Worm (Caenorhabditis elegans): Measurements from ENCODE around the gene mogs-1.

The mogs-1 gene

DNA sequence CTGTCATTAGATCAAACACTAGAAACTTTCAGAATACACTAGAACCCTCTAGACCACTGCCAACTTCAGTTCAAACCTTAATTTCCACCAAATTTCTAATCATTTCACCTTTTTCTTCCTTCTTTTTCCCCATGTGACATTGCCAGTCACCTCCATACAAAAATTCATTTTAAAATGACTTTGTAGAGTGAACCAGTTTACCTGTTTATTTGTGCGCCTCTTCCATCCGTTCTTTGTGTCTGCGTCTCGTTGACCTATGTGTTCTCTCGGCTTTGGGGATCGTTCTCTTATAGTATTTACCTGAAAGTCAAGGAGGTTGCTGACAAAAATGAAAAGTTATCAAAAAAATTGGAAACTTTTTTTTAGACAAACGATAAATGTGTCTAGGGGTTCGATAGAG is 41.1 kb downstream of the mogs-1 start:
- TF ChIP-seq ceh-16 (tag; optimal IDR thresholded peaks at IDR 0.05) (no peak), nhr-25 (tag; optimal IDR thresholded peaks at IDR 0.05) (peak; percentile 24)

DNA sequence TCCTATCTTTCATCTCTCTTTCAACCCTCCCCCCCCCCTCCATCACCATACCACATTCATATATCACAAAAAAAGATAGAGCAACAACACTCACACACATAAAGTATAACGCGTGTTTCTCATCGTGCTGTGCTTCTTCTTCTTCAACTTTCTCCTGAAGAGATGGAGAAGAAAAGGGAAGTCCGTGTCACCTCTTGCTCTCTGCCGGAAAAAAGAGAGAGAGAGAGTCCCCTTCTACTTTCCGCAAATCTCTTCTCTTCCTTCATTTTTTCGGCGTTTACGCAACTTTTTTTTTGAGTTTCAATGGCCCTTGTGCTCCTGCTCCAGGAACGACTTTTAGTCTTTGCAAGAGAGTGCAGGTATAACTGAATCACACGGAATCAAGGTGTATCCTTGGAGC is 42.0 kb downstream of the mogs-1 start:
- TF ChIP-seq crh-2 (tag; optimal IDR thresholded peaks at IDR 0.05) (no peak), lin-11 (tag; optimal IDR thresholded peaks at IDR 0.05) (no peak), nhr-25 (tag; optimal IDR thresholded peaks at IDR 0.05) (no peak), lin-13 (GFP tag; optimal IDR thresholded peaks at IDR 0.05) (no peak), skn-1 (tag; optimal IDR thresholded peaks at IDR 0.05) (no peak), nhr-129 (tag; optimal IDR thresholded peaks at IDR 0.05) (peak; percentile 66), sma-9 (GFP tag; optimal IDR thresholded peaks at IDR 0.05) (peak; percentile 16), sma-9 (tag; optimal IDR thresholded peaks at IDR 0.05) (no peak), elt-3 (tag; optimal IDR thresholded peaks at IDR 0.05) (no peak), lin-39 (tag; optimal IDR thresholded peaks at IDR 0.05) (no peak), F13H6.1 (tag; optimal IDR thresholded peaks at IDR 0.05) (peak; percentile 75), ceh-16 (tag; optimal IDR thresholded peaks at IDR 0.05) (no peak), ZK546.5 (tag; optimal IDR thresholded peaks at IDR 0.05) (no peak), blmp-1 (tag; optimal IDR thresholded peaks at IDR 0.05; ENCODE audit: insufficient read depth) (no peak), mdl-1 (tag; optimal IDR thresholded peaks at IDR 0.05) (no peak), lsy-2 (tag; optimal IDR thresholded peaks at IDR 0.05) (peak in 1 of 2 experiments; percentile 59), unc-55 (GFP tag; optimal IDR thresholded peaks at IDR 0.05) (peak; percentile 13), C34F6.9 (tag; optimal IDR thresholded peaks at IDR 0.05) (peak; percentile 49), nhr-237 (tag; optimal IDR thresholded peaks at IDR 0.05) (no peak), R02D3.7 (tag; optimal IDR thresholded peaks at IDR 0.05) (no peak), ama-1 (optimal IDR thresholded peaks at IDR 0.05) (no peak), ztf-4 (tag; optimal IDR thresholded peaks at IDR 0.05) (no peak), mbf-1 (tag; optimal IDR thresholded peaks at IDR 0.05) (no peak), unc-39 (tag; optimal IDR thresholded peaks at IDR 0.05) (no peak)

DNA sequence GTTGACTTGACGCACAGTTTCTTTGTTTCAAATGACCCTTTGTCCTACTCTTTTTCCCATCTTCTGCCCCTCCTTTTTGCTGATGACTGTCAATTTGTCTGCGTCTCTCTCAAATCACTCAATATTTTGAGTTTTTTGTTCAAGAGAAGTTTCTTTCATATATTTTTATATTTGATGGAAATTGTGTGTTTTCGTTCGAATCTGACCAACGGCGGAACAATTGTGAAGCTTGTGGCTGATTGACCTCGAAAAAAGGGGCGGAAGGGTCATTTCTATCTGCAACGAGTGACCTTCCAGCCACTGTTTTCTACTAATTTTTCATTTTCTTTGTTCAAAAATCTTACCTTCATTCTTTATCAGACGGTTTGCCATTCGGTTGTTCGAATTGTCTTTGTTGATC is 43.1 kb downstream of the mogs-1 start:
- no peak for TF ChIP-seq nhr-6 (tag; optimal IDR thresholded peaks at IDR 0.05)
- TF ChIP-seq nhr-25 (tag; optimal IDR thresholded peaks at IDR 0.05) = peak; percentile 85

DNA sequence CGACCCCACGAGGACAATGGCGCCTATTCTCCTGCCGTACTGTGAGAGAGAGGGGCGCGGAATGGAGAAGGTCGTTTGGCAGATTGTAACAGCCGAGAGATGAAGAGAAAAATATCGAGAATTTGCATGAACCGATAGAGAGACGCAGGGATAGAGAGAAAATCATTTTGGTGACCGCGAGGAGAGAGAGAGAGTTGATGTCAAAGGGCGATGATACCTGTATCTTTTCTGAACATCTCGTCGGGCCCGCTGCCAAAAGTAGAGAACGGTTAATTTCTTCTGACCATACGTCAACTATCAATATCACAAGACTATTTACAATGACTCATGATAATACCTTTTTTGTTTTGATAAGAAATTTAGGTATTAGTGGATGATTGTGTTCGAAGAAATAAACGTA is 45.8 kb downstream of the mogs-1 start:
- TF ChIP-seq alr-1 (tag; optimal IDR thresholded peaks at IDR 0.05) = no peak
- no peak for TF ChIP-seq peb-1 (tag; optimal IDR thresholded peaks at IDR 0.05)
- no peak for TF ChIP-seq lin-39 (tag; optimal IDR thresholded peaks at IDR 0.05)
- TF ChIP-seq C34F6.9 (tag; optimal IDR thresholded peaks at IDR 0.05) = no peak
- no peak for TF ChIP-seq nhr-23 (tag; optimal IDR thresholded peaks at IDR 0.05)
- peak; percentile 91 for TF ChIP-seq sma-3 (GFP tag; optimal IDR thresholded peaks at IDR 0.05)
- TF ChIP-seq mab-5 (tag; optimal IDR thresholded peaks at IDR 0.05) = no peak
- peak; percentile 35 for TF ChIP-seq Y55F3AM.14 (GFP tag; optimal IDR thresholded peaks at IDR 0.05)
- TF ChIP-seq unc-62 (GFP tag; optimal IDR thresholded peaks at IDR 0.05) = no peak
- TF ChIP-seq nhr-11 (tag; optimal IDR thresholded peaks at IDR 0.05) = no peak
- no peak for TF ChIP-seq ceh-16 (tag; optimal IDR thresholded peaks at IDR 0.05)
- no peak for TF ChIP-seq elt-3 (tag; optimal IDR thresholded peaks at IDR 0.05)
- TF ChIP-seq nhr-12 (tag; optimal IDR thresholded peaks at IDR 0.05) = no peak
- TF ChIP-seq elt-1 (tag; optimal IDR thresholded peaks at IDR 0.05) = no peak
- no peak for TF ChIP-seq nhr-237 (tag; optimal IDR thresholded peaks at IDR 0.05)
- TF ChIP-seq R02D3.7 (tag; optimal IDR thresholded peaks at IDR 0.05) = no peak
- peak; percentile 59 for TF ChIP-seq nhr-6 (tag; optimal IDR thresholded peaks at IDR 0.05)
- TF ChIP-seq sem-4 (tag; optimal IDR thresholded peaks at IDR 0.05) = no peak
- peak in 1 of 2 experiments; percentile 14 for TF ChIP-seq mdl-1 (tag; optimal IDR thresholded peaks at IDR 0.05)
- TF ChIP-seq sma-9 (GFP tag; optimal IDR thresholded peaks at IDR 0.05) = peak; percentile 88
- no peak for TF ChIP-seq sma-9 (tag; optimal IDR thresholded peaks at IDR 0.05)
- peak; percentile 54 for TF ChIP-seq fos-1 (tag; optimal IDR thresholded peaks at IDR 0.05)
- TF ChIP-seq nhr-77 (tag; optimal IDR thresholded peaks at IDR 0.05) = no peak
- TF ChIP-seq mbf-1 (tag; optimal IDR thresholded peaks at IDR 0.05) = no peak
- TF ChIP-seq nhr-25 (tag; optimal IDR thresholded peaks at IDR 0.05) = peak; percentile 87
- no peak for TF ChIP-seq unc-39 (tag; optimal IDR thresholded peaks at IDR 0.05)
- TF ChIP-seq skn-1 (tag; optimal IDR thresholded peaks at IDR 0.05) = no peak
- TF ChIP-seq nhr-21 (tag; optimal IDR thresholded peaks at IDR 0.05) = peak; percentile 75
- no peak for TF ChIP-seq ama-1 (optimal IDR thresholded peaks at IDR 0.05)
- TF ChIP-seq lin-11 (tag; optimal IDR thresholded peaks at IDR 0.05) = no peak
- no peak for TF ChIP-seq unc-55 (GFP tag; optimal IDR thresholded peaks at IDR 0.05)
- TF ChIP-seq lin-13 (GFP tag; optimal IDR thresholded peaks at IDR 0.05) = no peak
- TF ChIP-seq ZK546.5 (tag; optimal IDR thresholded peaks at IDR 0.05) = no peak
- no peak for TF ChIP-seq ceh-82 (tag; optimal IDR thresholded peaks at IDR 0.05)
- TF ChIP-seq lsy-2 (tag; optimal IDR thresholded peaks at IDR 0.05) = peak in 1 of 2 experiments; percentile 50
- TF ChIP-seq dmd-4 (tag; optimal IDR thresholded peaks at IDR 0.05) = no peak
- TF ChIP-seq blmp-1 (tag; optimal IDR thresholded peaks at IDR 0.05; ENCODE audit: insufficient read depth) = peak; percentile 85
- TF ChIP-seq ztf-1 (GFP tag; conservative IDR thresholded peaks at IDR 0.05) = no peak
- no peak for TF ChIP-seq aly-2 (tag; optimal IDR thresholded peaks at IDR 0.05)
- no peak for TF ChIP-seq ztf-11 (tag; optimal IDR thresholded peaks at IDR 0.05)
- TF ChIP-seq F13H6.1 (tag; optimal IDR thresholded peaks at IDR 0.05) = peak; percentile 21
- TF ChIP-seq nhr-129 (tag; optimal IDR thresholded peaks at IDR 0.05) = peak; percentile 50
- TF ChIP-seq gmeb-1 (tag; optimal IDR thresholded peaks at IDR 0.05) = peak; percentile 33
- TF ChIP-seq crh-2 (tag; optimal IDR thresholded peaks at IDR 0.05) = peak; percentile 48
